Fruit fly (Drosophila melanogaster) whole organism, prepupa: ENCODE data around the gene CG31445.

ENCODE experiments used
- CG10631 ChIP-seq: fragments of 200-800 bp; sonication (Bioruptor generic); optimal IDR thresholded peaks from 2 replicates; lab custom pipeline; 2016; ENCODE audit warnings: missing biosample characterization, missing genetic modification characterization
- CG16779 ChIP-seq: fragments of 200-800 bp; sonication (Bioruptor generic); optimal IDR thresholded peaks from 3 replicates; lab custom pipeline; 2017; ENCODE audit warnings: missing biosample characterization, mild to moderate bottlenecking, missing genetic modification characterization
- CG6808 ChIP-seq: fragments of 200-800 bp; sonication (Bioruptor generic); optimal IDR thresholded peaks from 3 replicates; lab custom pipeline; 2017; ENCODE audit warnings: missing biosample characterization, missing genetic modification characterization, mild to moderate bottlenecking, moderate library complexity, missing genetic modification reagents
- Gug ChIP-seq: fragments of 200-800 bp; sonication (Bioruptor generic); IDR thresholded peaks from 2 replicates; pipeline ENCODE4 v1.3.6; 2022; ENCODE audit warnings: missing biosample characterization, missing genetic modification characterization
- Sox14 ChIP-seq: fragments of 200-800 bp; sonication (Bioruptor generic); optimal IDR thresholded peaks from 3 replicates; lab custom pipeline; 2016; ENCODE audit warnings: missing biosample characterization, missing genetic modification characterization
- pdm3 ChIP-seq: fragments of 200-800 bp; sonication (Bioruptor generic); optimal IDR thresholded peaks from 3 replicates; lab custom pipeline; 2016; ENCODE audit warnings: missing biosample characterization, missing genetic modification characterization
- ss ChIP-seq, 2 experiments: fragments of 200-800 bp; sonication (Bioruptor generic); optimal IDR thresholded peaks; 2 replicates in 1 of 2; 3 replicates in 1 of 2; lab custom pipeline; 2017 to 2018; ENCODE audit warnings: mild to moderate bottlenecking in 2 of 2, missing biosample characterization in 2 of 2, missing genetic modification characterization in 2 of 2, moderate library complexity in 1 of 2
- svp ChIP-seq: fragments of 200-800 bp; sonication (Bioruptor generic); peaks from one replicate; lab custom pipeline; 2016; ENCODE audit warnings: missing biosample characterization, missing genetic modification characterization
- topi ChIP-seq: fragments of 200-800 bp; sonication (Bioruptor generic); optimal IDR thresholded peaks from 3 replicates; lab custom pipeline; 2016; ENCODE audit warnings: missing biosample characterization, missing genetic modification characterization

DNA sequence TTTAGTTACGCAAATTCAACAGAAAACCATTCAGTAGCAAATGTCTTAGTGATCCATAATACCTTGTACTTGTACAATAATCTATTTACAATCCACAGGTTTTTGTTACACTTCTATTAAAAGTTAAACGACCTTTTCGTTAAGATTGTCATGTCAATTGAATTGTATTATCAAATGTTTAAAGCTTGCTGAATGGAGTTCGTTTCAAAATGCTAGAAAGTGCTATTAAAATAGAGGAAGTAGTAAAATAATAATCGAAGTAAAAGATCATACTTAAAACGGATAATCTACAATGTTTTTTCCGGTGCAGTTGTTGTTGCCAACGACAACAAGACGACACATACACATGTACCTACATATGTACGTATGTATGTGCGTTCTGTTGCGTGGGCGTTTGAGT lies 26.6 kb downstream of the CG31445 start:
- TF ChIP-seq CG6808 (GFP tag; lab: Kevin White, UChicago) (no peak), topi (GFP tag; lab: Kevin White, UChicago) (no peak), CG10631 (GFP tag; lab: Kevin White, UChicago) (no peak), Sox14 (GFP tag; lab: Kevin White, UChicago) (no peak), CG16779 (no peak), ss (GFP tag; optimal IDR thresholded peaks at IDR 0.05; lab: Kevin White, UChicago) (no peak), pdm3 (GFP tag; lab: Kevin White, UChicago) (no peak), svp (no peak), Gug (GFP tag; lab: Robert Waterston, UW) (no peak)
